Worm (Caenorhabditis elegans) whole organism, L3 larva: ENCODE results near the gene fbxc-22.

Experiments used
- R02D3.7 ChIP-seq: fragments of 150-350 bp; optimal IDR thresholded peaks from 2 replicates; lab custom pipeline; 2014; ENCODE audit warnings: missing biosample characterization, missing genetic modification characterization
- ZK546.5 ChIP-seq: sonication (generic microtip); optimal IDR thresholded peaks from 2 replicates; lab custom pipeline; 2017; ENCODE audit warnings: missing biosample characterization, missing genetic modification characterization
- aly-2 ChIP-seq: fragments of 150-350 bp; optimal IDR thresholded peaks from 2 replicates; lab custom pipeline; 2014; ENCODE audit warnings: missing biosample characterization, missing genetic modification characterization
- ama-1 ChIP-seq: fragments of 150-350 bp; optimal IDR thresholded peaks from 2 replicates; lab custom pipeline; 2018
- ceh-28 ChIP-seq: fragments of 150-350 bp; optimal IDR thresholded peaks from 2 replicates; lab custom pipeline; 2014; ENCODE audit warnings: missing biosample characterization, missing genetic modification reagents, missing genetic modification characterization
- egl-27 ChIP-seq: sonication (generic microtip); optimal IDR thresholded peaks from 4 replicates; lab custom pipeline; 2017; ENCODE audit warnings: missing biosample characterization, missing genetic modification reagents, missing genetic modification characterization
- egl-5 ChIP-seq: fragments of 150-350 bp; optimal IDR thresholded peaks from 2 replicates; lab custom pipeline; 2017; ENCODE audit warnings: missing biosample characterization, missing genetic modification reagents, missing genetic modification characterization, inconsistent platforms
- elt-2 ChIP-seq: sonication (generic microtip); optimal IDR thresholded peaks from 2 replicates; lab custom pipeline; 2016; ENCODE audit warnings: missing genetic modification reagents, mild to moderate bottlenecking, missing genetic modification characterization, missing compliant biosample characterization
- elt-3 ChIP-seq, 3 experiments: fragments of 150-350 bp in 1 of 3; sonication (generic microtip) in 2 of 3; optimal IDR thresholded peaks; 2 replicates in 2 of 3; 4 replicates in 1 of 3; lab custom pipeline; 2014 to 2017; ENCODE audit warnings: missing biosample characterization in 3 of 3, missing genetic modification characterization in 3 of 3
- eor-1 ChIP-seq, 2 experiments: fragments of 150-350 bp; optimal IDR thresholded peaks; 2 replicates each; lab custom pipeline; 2014 to 2018; ENCODE audit warnings: missing biosample characterization in 2 of 2, missing genetic modification characterization in 2 of 2
- fkh-10 ChIP-seq: sonication (generic microtip); optimal IDR thresholded peaks from 2 replicates; lab custom pipeline; 2017; ENCODE audit warnings: missing biosample characterization, missing genetic modification reagents, missing genetic modification characterization
- fkh-2 ChIP-seq: fragments of 150-350 bp; optimal IDR thresholded peaks from 2 replicates; lab custom pipeline; 2014; ENCODE audit warnings: missing biosample characterization, missing genetic modification reagents, missing genetic modification characterization
- fos-1 ChIP-seq: fragments of 150-350 bp; optimal IDR thresholded peaks from 2 replicates; lab custom pipeline; 2014; ENCODE audit warnings: missing biosample characterization, missing genetic modification characterization
- hmg-11 ChIP-seq: sonication (generic microtip); optimal IDR thresholded peaks from 2 replicates; lab custom pipeline; 2016; ENCODE audit warnings: missing genetic modification characterization, missing compliant biosample characterization
- jun-1 ChIP-seq: fragments of 150-350 bp; optimal IDR thresholded peaks from 2 replicates; lab custom pipeline; 2014; ENCODE audit warnings: missing biosample characterization, missing genetic modification reagents, missing genetic modification characterization
- lin-15B ChIP-seq: fragments of 150-350 bp; optimal IDR thresholded peaks from 2 replicates; lab custom pipeline; 2014; ENCODE audit warnings: missing biosample characterization, missing genetic modification characterization
- lin-39 ChIP-seq: fragments of 150-350 bp; optimal IDR thresholded peaks from 2 replicates; lab custom pipeline; 2018; ENCODE audit warnings: missing biosample characterization, missing genetic modification reagents, missing genetic modification characterization
- lsy-12 ChIP-seq: sonication (generic microtip); optimal IDR thresholded peaks from 2 replicates; lab custom pipeline; 2016; ENCODE audit warnings: mild to moderate bottlenecking, missing genetic modification characterization, missing compliant biosample characterization
- mml-1 ChIP-seq: fragments of 150-350 bp; sonication (generic microtip); optimal IDR thresholded peaks from 3 replicates; lab custom pipeline; 2014; ENCODE audit warnings: missing biosample characterization, missing genetic modification characterization
- nhr-11 ChIP-seq: fragments of 150-350 bp; optimal IDR thresholded peaks from 2 replicates; lab custom pipeline; 2014; ENCODE audit warnings: missing biosample characterization, missing genetic modification characterization
- nhr-12 ChIP-seq: fragments of 150-350 bp; optimal IDR thresholded peaks from 2 replicates; lab custom pipeline; 2014; ENCODE audit warnings: missing biosample characterization, missing genetic modification characterization
- nhr-23 ChIP-seq: fragments of 150-350 bp; optimal IDR thresholded peaks from 2 replicates; lab custom pipeline; 2014; ENCODE audit warnings: missing biosample characterization, missing genetic modification reagents, missing genetic modification characterization
- nhr-237 ChIP-seq: fragments of 150-350 bp; optimal IDR thresholded peaks from 2 replicates; lab custom pipeline; 2014; ENCODE audit warnings: missing biosample characterization, missing genetic modification characterization
- nhr-25 ChIP-seq: sonication (generic microtip); optimal IDR thresholded peaks from 2 replicates; lab custom pipeline; 2017; ENCODE audit warnings: missing biosample characterization, missing genetic modification characterization
- nhr-28 ChIP-seq: fragments of 150-350 bp; optimal IDR thresholded peaks from 2 replicates; lab custom pipeline; 2014; ENCODE audit warnings: missing biosample characterization, missing genetic modification characterization
- nhr-43 ChIP-seq: sonication (generic microtip); optimal IDR thresholded peaks from 2 replicates; lab custom pipeline; 2016; ENCODE audit warnings: mild to moderate bottlenecking, missing genetic modification characterization, missing compliant biosample characterization; ENCODE audit not compliant: poor library complexity, severe bottlenecking
- nhr-67 ChIP-seq: fragments of 150-350 bp; optimal IDR thresholded peaks from 2 replicates; lab custom pipeline; 2014; ENCODE audit warnings: missing biosample characterization, missing genetic modification characterization
- nhr-76 ChIP-seq: fragments of 150-350 bp; sonication (generic microtip); optimal IDR thresholded peaks from 5 replicates; lab custom pipeline; 2014; ENCODE audit warnings: missing biosample characterization, missing genetic modification characterization
- nhr-77 ChIP-seq: fragments of 150-350 bp; optimal IDR thresholded peaks from 2 replicates; lab custom pipeline; 2014; ENCODE audit warnings: missing biosample characterization, missing genetic modification characterization
- pha-4 ChIP-seq: fragments of 150-350 bp; optimal IDR thresholded peaks from 2 replicates; lab custom pipeline; 2014; ENCODE audit warnings: missing biosample characterization, missing genetic modification reagents, missing genetic modification characterization
- pqm-1 ChIP-seq: fragments of 150-350 bp; optimal IDR thresholded peaks from 2 replicates; lab custom pipeline; 2017; ENCODE audit warnings: missing biosample characterization, missing genetic modification characterization, inconsistent platforms
- sea-2 ChIP-seq: fragments of 150-350 bp; sonication (generic microtip); optimal IDR thresholded peaks from 4 replicates; lab custom pipeline; 2014; ENCODE audit warnings: missing biosample characterization, missing genetic modification reagents, missing genetic modification characterization
- snpc-4 ChIP-seq: fragments of 150-350 bp; optimal IDR thresholded peaks from 2 replicates; lab custom pipeline; 2014; ENCODE audit warnings: missing biosample characterization, missing genetic modification characterization
- tbx-2 ChIP-seq: sonication (generic microtip); optimal IDR thresholded peaks from 2 replicates; lab custom pipeline; 2016; ENCODE audit warnings: mild to moderate bottlenecking, missing genetic modification characterization, missing compliant biosample characterization
- unc-39 ChIP-seq: sonication (generic microtip); optimal IDR thresholded peaks from 4 replicates; lab custom pipeline; 2017; ENCODE audit warnings: missing biosample characterization, missing genetic modification characterization
- unc-62 ChIP-seq: fragments of 150-350 bp; sonication (generic microtip); optimal IDR thresholded peaks from 4 replicates; lab custom pipeline; 2014; ENCODE audit warnings: missing biosample characterization, missing genetic modification reagents, missing genetic modification characterization
- ztf-11 ChIP-seq: fragments of 150-350 bp; optimal IDR thresholded peaks from 2 replicates; lab custom pipeline; 2014; ENCODE audit warnings: missing biosample characterization, missing genetic modification characterization

The fbxc-22 gene

DNA sequence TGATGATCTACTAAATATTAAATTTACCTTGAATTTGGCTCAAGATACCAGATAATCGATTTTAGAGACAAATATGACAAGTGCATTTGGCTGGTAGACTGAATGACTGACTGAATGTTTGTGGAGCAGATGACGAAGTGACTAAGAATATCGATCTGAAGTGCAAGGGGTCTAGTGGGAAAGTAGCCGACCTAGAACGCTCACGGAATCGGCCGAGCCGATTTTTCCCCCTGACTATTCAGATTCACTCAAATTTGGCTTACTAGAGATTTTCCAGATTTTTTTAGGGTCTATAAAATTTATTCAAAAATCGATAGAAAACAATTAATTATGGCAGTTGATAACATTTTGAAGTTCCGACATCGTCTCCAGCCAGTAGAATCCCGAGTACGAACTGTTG lies 3.6 kb upstream of the fbxc-22 start, which contains the start of gene fbxc-26:
fbxc-26 (minus strand) TSS at position 101 of the 400 bp plus-strand sequence.
- TF ChIP-seq eor-1 (tag; optimal IDR thresholded peaks at IDR 0.05; lab: Kevin White, UChicago), result no peak
- no peak for TF ChIP-seq nhr-67
- no peak for TF ChIP-seq pha-4 (tag; lab: Kevin White, UChicago)
- no peak for TF ChIP-seq sea-2 (GFP tag; lab: Kevin White, UChicago)

DNA sequence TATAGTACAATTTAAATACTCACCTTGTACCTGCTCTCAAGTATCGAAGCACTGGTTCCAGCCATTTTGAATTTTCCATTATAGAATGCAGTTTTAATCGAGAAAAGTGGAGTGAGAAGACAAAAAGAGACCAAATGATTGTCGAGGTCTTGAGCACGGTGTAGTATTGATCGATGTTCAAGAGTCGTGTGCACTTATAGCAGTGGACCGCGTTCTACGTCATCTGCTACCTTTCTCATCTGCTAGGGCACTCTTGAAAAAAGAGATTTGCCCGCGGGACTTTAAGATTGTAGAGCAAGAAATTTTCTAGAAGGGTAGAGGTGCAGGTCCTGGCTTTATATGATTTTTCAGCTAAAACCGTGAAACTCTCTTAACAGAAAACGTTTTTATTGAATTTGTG lies 1.9 kb upstream of the fbxc-22 start, which contains the start of gene fbxc-21:
fbxc-21 (minus strand) TSS at position 101 of the 400 bp plus-strand sequence.
- TF ChIP-seq aly-2 (tag; lab: Kevin White, UChicago) (no peak), hmg-11 (no peak), nhr-11 (no peak), tbx-2 (no peak), fkh-10 (GFP tag; lab: Kevin White, UChicago) (no peak)

ce11 chrII:1688813-1689212 lies 2.1 kb downstream of the fbxc-22 start, which contains the start of the genes fbxb-18 and fbxb-19:
Gene fbxb-18 (minus strand): TSS chrII:1688913.
Gene fbxb-19 (minus strand): TSS chrII:1689181.
- no peak for TF ChIP-seq elt-3 (tag; optimal IDR thresholded peaks at IDR 0.05; lab: Kevin White, UChicago)
- no peak for TF ChIP-seq tbx-2
- TF ChIP-seq lin-39 (tag; lab: Kevin White, UChicago), result no peak
- TF ChIP-seq jun-1 (tag; lab: Kevin White, UChicago), result no peak
- no peak for TF ChIP-seq mml-1 (tag; lab: Kevin White, UChicago)
- no peak for TF ChIP-seq lsy-12 (tag; lab: Kevin White, UChicago)
- TF ChIP-seq R02D3.7 (tag; lab: Kevin White, UChicago), result no peak
- no peak for TF ChIP-seq sea-2 (GFP tag; lab: Kevin White, UChicago)
- no peak for TF ChIP-seq nhr-25 (tag; lab: Kevin White, UChicago)
- no peak for TF ChIP-seq hmg-11
- TF ChIP-seq nhr-43, result no peak
- no peak for TF ChIP-seq nhr-77 (tag; lab: Kevin White, UChicago)
- no peak for TF ChIP-seq ZK546.5
- no peak for TF ChIP-seq elt-2 (tag; lab: Kevin White, UChicago)
- TF ChIP-seq pqm-1 (tag; lab: Kevin White, UChicago), result no peak
- TF ChIP-seq egl-27 (tag; lab: Kevin White, UChicago), result no peak
- no peak for TF ChIP-seq fos-1
- TF ChIP-seq eor-1 (tag; optimal IDR thresholded peaks at IDR 0.05; lab: Kevin White, UChicago), result no peak

DNA sequence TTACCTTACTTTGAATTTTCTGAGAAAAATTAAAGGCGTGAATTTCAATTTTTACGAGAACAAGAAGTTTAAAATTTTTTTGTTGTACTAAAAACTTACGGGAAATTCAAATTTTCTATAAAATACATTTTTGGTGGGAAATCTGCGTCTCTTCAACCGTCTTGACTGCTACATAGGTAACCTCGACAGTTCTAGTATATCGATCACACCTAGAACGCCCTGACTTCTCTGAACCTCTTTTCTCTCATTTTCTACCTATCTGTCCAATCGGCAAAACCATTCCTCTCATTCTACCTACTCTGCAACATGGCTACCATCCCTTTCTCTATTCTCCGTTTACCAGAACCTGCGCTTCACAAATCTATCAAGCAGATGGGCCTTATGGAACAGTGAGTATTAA lies 7.2 kb downstream of the fbxc-22 start, which contains the start of gene fbxb-25:
fbxb-25 (plus strand) TSS at position 301 of the 400 bp plus-strand sequence.
- TF ChIP-seq nhr-12 (tag; lab: Kevin White, UChicago) (no peak), hmg-11 (no peak), R02D3.7 (tag; lab: Kevin White, UChicago) (no peak), nhr-11 (no peak), ceh-28 (tag; lab: Kevin White, UChicago) (no peak), lsy-12 (tag; lab: Kevin White, UChicago) (no peak), fkh-2 (no peak), snpc-4 (tag; lab: Kevin White, UChicago) (no peak), pha-4 (tag; lab: Kevin White, UChicago) (no peak), unc-39 (tag; lab: Kevin White, UChicago) (no peak), nhr-237 (tag; lab: Kevin White, UChicago) (no peak), nhr-43 (no peak), ztf-11 (tag; lab: Kevin White, UChicago) (no peak), nhr-76 (tag; lab: Kevin White, UChicago) (no peak), nhr-67 (no peak), lin-15B (tag; lab: Kevin White, UChicago) (no peak)

ce11 chrII:1682218-1682617 lies 8.7 kb downstream of the fbxc-22 start, which contains the start of gene fbxb-26:
Gene fbxb-26 (plus strand): TSS chrII:1682518.
- TF ChIP-seq ZK546.5 (no peak), lin-15B (tag; lab: Kevin White, UChicago) (no peak), nhr-25 (tag; lab: Kevin White, UChicago) (no peak), nhr-77 (tag; lab: Kevin White, UChicago) (no peak)
- TF ChIP-seq, all 47 proteins: peak for 0

ce11 chrII:1679081-1679480 lies 11.8 kb downstream of the fbxc-22 start, which contains the start of gene irld-36:
Gene irld-36 (plus strand): TSS chrII:1679381.
- TF ChIP-seq egl-5 (tag; lab: Kevin White, UChicago) (no peak), nhr-28 (tag; lab: Kevin White, UChicago) (no peak), eor-1 (tag; optimal IDR thresholded peaks at IDR 0.05; lab: Kevin White, UChicago) (no peak), elt-3 (tag; optimal IDR thresholded peaks at IDR 0.05; lab: Kevin White, UChicago) (no peak), fkh-10 (GFP tag; lab: Kevin White, UChicago) (no peak), nhr-11 (no peak), ama-1 (lab: Kevin White, UChicago) (no peak), unc-62 (GFP tag; lab: Kevin White, UChicago) (no peak), lin-15B (tag; lab: Kevin White, UChicago) (no peak), aly-2 (tag; lab: Kevin White, UChicago) (no peak), pha-4 (tag; lab: Kevin White, UChicago) (no peak), ZK546.5 (no peak), nhr-23 (tag; lab: Kevin White, UChicago) (no peak), nhr-237 (tag; lab: Kevin White, UChicago) (no peak)
